Worm (Caenorhabditis elegans) whole organism, L2 larva: ENCODE measurements around the gene Y73C8B.5.
A peak's percentile ranks its signal among the peaks of the same experiment; 100 is the strongest.

Experiments used
- C34F6.9 ChIP-seq: fragments of 150-350 bp; optimal IDR thresholded peaks from 2 replicates; lab custom pipeline; 2014; ENCODE audit warnings: missing biosample characterization, missing genetic modification characterization
- F13H6.1 ChIP-seq: sonication (generic microtip); optimal IDR thresholded peaks from 2 replicates; lab custom pipeline; 2016; ENCODE audit warnings: missing genetic modification characterization, missing compliant biosample characterization
- R02D3.7 ChIP-seq: fragments of 150-350 bp; optimal IDR thresholded peaks from 2 replicates; lab custom pipeline; 2014; ENCODE audit warnings: missing biosample characterization, missing genetic modification characterization
- Y55F3AM.14 ChIP-seq: fragments of 200-800 bp; sonication (Bioruptor generic); optimal IDR thresholded peaks from 2 replicates; lab custom pipeline; 2018; ENCODE audit warnings: mild to moderate bottlenecking, missing genetic modification characterization, missing compliant biosample characterization
- ZK546.5 ChIP-seq: sonication (generic microtip); optimal IDR thresholded peaks from 2 replicates; lab custom pipeline; 2017; ENCODE audit warnings: missing biosample characterization, missing genetic modification characterization
- alr-1 ChIP-seq: fragments of 150-350 bp; optimal IDR thresholded peaks from 2 replicates; lab custom pipeline; 2014; ENCODE audit warnings: missing biosample characterization, missing genetic modification characterization
- aly-2 ChIP-seq: fragments of 150-350 bp; optimal IDR thresholded peaks from 2 replicates; lab custom pipeline; 2014; ENCODE audit warnings: missing biosample characterization, missing genetic modification characterization
- ama-1 ChIP-seq: fragments of 150-350 bp; optimal IDR thresholded peaks from 2 replicates; lab custom pipeline; 2018; ENCODE audit warnings: inconsistent platforms
- blmp-1 ChIP-seq: sonication (generic microtip); optimal IDR thresholded peaks from 2 replicates; lab custom pipeline; 2017; ENCODE audit warnings: missing genetic modification characterization, mild to moderate bottlenecking, missing compliant biosample characterization, antibody characterized with exemption, moderate library complexity; ENCODE audit not compliant: insufficient read depth
- ceh-16 ChIP-seq: fragments of 150-350 bp; optimal IDR thresholded peaks from 2 replicates; lab custom pipeline; 2014; ENCODE audit warnings: missing biosample characterization, missing genetic modification characterization
- ceh-82 ChIP-seq: fragments of 150-350 bp; optimal IDR thresholded peaks from 2 replicates; lab custom pipeline; 2014; ENCODE audit warnings: missing biosample characterization, missing genetic modification characterization
- crh-2 ChIP-seq: sonication (generic microtip); optimal IDR thresholded peaks from 2 replicates; lab custom pipeline; 2017; ENCODE audit warnings: missing biosample characterization, missing genetic modification characterization
- dmd-4 ChIP-seq: sonication (generic microtip); optimal IDR thresholded peaks from 2 replicates; lab custom pipeline; 2017; ENCODE audit warnings: missing biosample characterization, missing genetic modification characterization
- egl-27 ChIP-seq: sonication (generic microtip); optimal IDR thresholded peaks from 3 replicates; lab custom pipeline; 2017; ENCODE audit warnings: missing biosample characterization, missing genetic modification reagents, missing genetic modification characterization
- elt-1 ChIP-seq: fragments of 150-350 bp; optimal IDR thresholded peaks from 2 replicates; lab custom pipeline; 2014; ENCODE audit warnings: missing biosample characterization, missing genetic modification characterization
- elt-3 ChIP-seq: sonication (generic microtip); optimal IDR thresholded peaks from 2 replicates; lab custom pipeline; 2017; ENCODE audit warnings: missing biosample characterization, missing genetic modification characterization
- fos-1 ChIP-seq: fragments of 150-350 bp; optimal IDR thresholded peaks from 2 replicates; lab custom pipeline; 2014; ENCODE audit warnings: missing biosample characterization, missing genetic modification characterization
- gmeb-1 ChIP-seq: fragments of 150-350 bp; optimal IDR thresholded peaks from 2 replicates; lab custom pipeline; 2014; ENCODE audit warnings: missing biosample characterization, missing genetic modification characterization
- lin-11 ChIP-seq: fragments of 150-350 bp; sonication (generic microtip); optimal IDR thresholded peaks from 2 replicates; lab custom pipeline; 2014; ENCODE audit warnings: missing biosample characterization, missing genetic modification characterization, inconsistent platforms, mixed read lengths
- lin-13 ChIP-seq: fragments of 150-350 bp; optimal IDR thresholded peaks from 2 replicates; lab custom pipeline; 2014; ENCODE audit warnings: missing biosample characterization, missing genetic modification reagents, missing genetic modification characterization
- lin-39 ChIP-seq: fragments of 150-350 bp; optimal IDR thresholded peaks from 2 replicates; lab custom pipeline; 2014; ENCODE audit warnings: missing biosample characterization, missing genetic modification reagents, missing genetic modification characterization
- lsy-2 ChIP-seq, 2 experiments: fragments of 150-350 bp in 1 of 2; sonication (generic microtip) in 1 of 2; optimal IDR thresholded peaks; 2 replicates each; lab custom pipeline; 2014 to 2017; ENCODE audit warnings: missing biosample characterization in 2 of 2, missing genetic modification characterization in 2 of 2
- mab-5 ChIP-seq: fragments of 150-350 bp; optimal IDR thresholded peaks from 2 replicates; lab custom pipeline; 2014; ENCODE audit warnings: missing biosample characterization, missing genetic modification characterization
- mbf-1 ChIP-seq: sonication (generic microtip); optimal IDR thresholded peaks from 2 replicates; lab custom pipeline; 2017; ENCODE audit warnings: missing biosample characterization, missing genetic modification characterization
- mdl-1 ChIP-seq, 2 experiments: fragments of 150-350 bp in 1 of 2; sonication (generic microtip) in 1 of 2; optimal IDR thresholded peaks; 2 replicates each; lab custom pipeline; 2017; ENCODE audit warnings: missing biosample characterization in 2 of 2, missing genetic modification characterization in 2 of 2
- nhr-10 ChIP-seq: sonication (generic microtip); optimal IDR thresholded peaks from 2 replicates; lab custom pipeline; 2017; ENCODE audit warnings: missing biosample characterization, missing genetic modification characterization
- nhr-11 ChIP-seq: fragments of 150-350 bp; optimal IDR thresholded peaks from 2 replicates; lab custom pipeline; 2014; ENCODE audit warnings: missing biosample characterization, missing genetic modification characterization
- nhr-12 ChIP-seq: fragments of 150-350 bp; optimal IDR thresholded peaks from 2 replicates; lab custom pipeline; 2014; ENCODE audit warnings: missing biosample characterization, missing genetic modification characterization
- nhr-129 ChIP-seq: fragments of 150-350 bp; optimal IDR thresholded peaks from 2 replicates; lab custom pipeline; 2014; ENCODE audit warnings: missing biosample characterization, missing genetic modification characterization
- nhr-21 ChIP-seq: fragments of 150-350 bp; optimal IDR thresholded peaks from 2 replicates; lab custom pipeline; 2014; ENCODE audit warnings: missing biosample characterization, missing genetic modification characterization
- nhr-23 ChIP-seq: fragments of 150-350 bp; optimal IDR thresholded peaks from 2 replicates; lab custom pipeline; 2014; ENCODE audit warnings: missing biosample characterization, missing genetic modification reagents, missing genetic modification characterization
- nhr-237 ChIP-seq: fragments of 150-350 bp; optimal IDR thresholded peaks from 2 replicates; lab custom pipeline; 2014; ENCODE audit warnings: missing biosample characterization, missing genetic modification characterization
- nhr-25 ChIP-seq: fragments of 150-350 bp; sonication (generic microtip); optimal IDR thresholded peaks from 3 replicates; lab custom pipeline; 2014; ENCODE audit warnings: missing biosample characterization, missing genetic modification characterization
- nhr-6 ChIP-seq: fragments of 150-350 bp; optimal IDR thresholded peaks from 2 replicates; lab custom pipeline; 2014; ENCODE audit warnings: missing biosample characterization, missing genetic modification characterization
- nhr-77 ChIP-seq: fragments of 150-350 bp; optimal IDR thresholded peaks from 2 replicates; lab custom pipeline; 2014; ENCODE audit warnings: missing biosample characterization, missing genetic modification characterization
- peb-1 ChIP-seq: fragments of 150-350 bp; optimal IDR thresholded peaks from 2 replicates; lab custom pipeline; 2014; ENCODE audit warnings: missing biosample characterization, missing genetic modification characterization
- sem-4 ChIP-seq: fragments of 150-350 bp; optimal IDR thresholded peaks from 2 replicates; lab custom pipeline; 2014; ENCODE audit warnings: missing biosample characterization, missing genetic modification reagents, missing genetic modification characterization
- skn-1 ChIP-seq: sonication (generic microtip); optimal IDR thresholded peaks from 2 replicates; lab custom pipeline; 2017; ENCODE audit warnings: missing biosample characterization, missing genetic modification characterization
- sma-3 ChIP-seq: sonication (generic microtip); optimal IDR thresholded peaks from 2 replicates; lab custom pipeline; 2016; ENCODE audit warnings: missing genetic modification reagents, missing genetic modification characterization, missing compliant biosample characterization
- sma-9 ChIP-seq, 2 experiments: fragments of 150-350 bp in 1 of 2; sonication (generic microtip) in 1 of 2; optimal IDR thresholded peaks; 2 replicates each; lab custom pipeline; 2014 to 2016; ENCODE audit warnings: missing genetic modification characterization in 2 of 2, mild to moderate bottlenecking in 1 of 2, missing biosample characterization in 1 of 2, missing compliant biosample characterization in 1 of 2, missing genetic modification reagents in 1 of 2, moderate library complexity in 1 of 2
- snpc-4 ChIP-seq: fragments of 150-350 bp; optimal IDR thresholded peaks from 2 replicates; lab custom pipeline; 2014; ENCODE audit warnings: missing biosample characterization, missing genetic modification characterization
- unc-39 ChIP-seq: fragments of 150-350 bp; optimal IDR thresholded peaks from 2 replicates; lab custom pipeline; 2014; ENCODE audit warnings: missing biosample characterization, missing genetic modification characterization
- unc-55 ChIP-seq: fragments of 150-350 bp; sonication (generic microtip); optimal IDR thresholded peaks from 3 replicates; lab custom pipeline; 2014; ENCODE audit warnings: missing biosample characterization, missing genetic modification reagents, missing genetic modification characterization
- unc-62 ChIP-seq: fragments of 150-350 bp; optimal IDR thresholded peaks from 2 replicates; lab custom pipeline; 2014; ENCODE audit warnings: missing biosample characterization, missing genetic modification reagents, missing genetic modification characterization
- zag-1 ChIP-seq: fragments of 150-350 bp; optimal IDR thresholded peaks from 2 replicates; lab custom pipeline; 2014; ENCODE audit warnings: missing biosample characterization, missing genetic modification characterization
- ztf-1 ChIP-seq: fragments of 200-800 bp; sonication (Bioruptor generic); conservative IDR thresholded peaks from 2 replicates; pipeline ENCODE4 v1.3.6; 2022; ENCODE audit warnings: missing genetic modification characterization, missing compliant biosample characterization
- ztf-11 ChIP-seq: sonication (generic microtip); optimal IDR thresholded peaks from 2 replicates; lab custom pipeline; 2017; ENCODE audit warnings: missing biosample characterization, missing genetic modification characterization
- ztf-4 ChIP-seq: fragments of 150-350 bp; optimal IDR thresholded peaks from 2 replicates; lab custom pipeline; 2014; ENCODE audit warnings: missing biosample characterization, missing genetic modification characterization

Y73C8B.5 gene

DNA sequence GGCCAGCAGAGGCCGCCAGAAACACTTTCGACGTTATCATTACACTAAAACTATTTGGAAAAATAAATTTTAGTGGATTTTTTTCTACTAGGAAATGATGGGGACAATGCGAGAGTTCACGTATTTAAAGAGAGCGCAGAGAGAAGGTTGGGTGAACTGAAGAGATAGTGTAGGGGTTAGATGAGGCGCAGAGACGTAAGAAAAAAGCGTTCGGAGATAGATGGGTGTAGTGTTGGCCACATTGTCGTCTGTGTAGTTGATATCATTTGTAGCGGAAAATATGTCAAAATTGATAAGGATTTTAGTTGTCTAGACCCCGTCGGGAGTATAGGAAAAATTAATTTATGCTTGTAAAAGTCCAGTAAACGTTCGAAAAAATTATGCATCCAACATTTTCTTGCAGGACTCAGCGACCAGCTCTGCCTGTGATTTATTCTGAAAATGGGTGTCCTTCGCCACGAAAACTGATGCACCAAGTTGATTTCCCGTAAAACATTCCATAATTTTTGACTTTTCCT lies 3.9 kb upstream of the Y73C8B.5 start, which contains the start of the genes Y73C8B.3 and Y73C8B.9:
Gene Y73C8B.3 (minus strand): TSS at position 147 of the 518 bp plus-strand sequence.
Gene Y73C8B.9 (plus strand): TSS at position 468 of the 518 bp plus-strand sequence.
- TF ChIP-seq gmeb-1 = peak; percentile 43
- no peak for TF ChIP-seq zag-1 (tag; lab: Kevin White, UChicago)
- peak; percentile 15 for TF ChIP-seq crh-2 (tag; lab: Kevin White, UChicago)
- no peak for TF ChIP-seq R02D3.7 (tag; lab: Kevin White, UChicago)
- no peak for TF ChIP-seq egl-27
- TF ChIP-seq mab-5 = no peak
- peak; percentile 77 for TF ChIP-seq sma-9 (GFP tag; optimal IDR thresholded peaks at IDR 0.05; lab: Kevin White, UChicago)
- TF ChIP-seq sma-9 (tag; optimal IDR thresholded peaks at IDR 0.05; lab: Kevin White, UChicago) = no peak
- no peak for TF ChIP-seq lin-39 (tag; lab: Kevin White, UChicago)
- TF ChIP-seq nhr-6 (tag; lab: Kevin White, UChicago) = no peak
- TF ChIP-seq nhr-12 = no peak
- no peak for TF ChIP-seq unc-39 (tag; lab: Kevin White, UChicago)
- TF ChIP-seq fos-1 (tag; lab: Kevin White, UChicago) = peak; percentile 14
- TF ChIP-seq skn-1 = no peak
- no peak for TF ChIP-seq aly-2 (tag; lab: Kevin White, UChicago)
- TF ChIP-seq lsy-2 (tag; optimal IDR thresholded peaks at IDR 0.05; lab: Kevin White, UChicago) = no peak
- TF ChIP-seq ztf-4 (tag; lab: Kevin White, UChicago) = no peak
- TF ChIP-seq ZK546.5 = no peak
- no peak for TF ChIP-seq nhr-129 (tag; lab: Kevin White, UChicago)
- no peak for TF ChIP-seq unc-55 (GFP tag; lab: Kevin White, UChicago)
- TF ChIP-seq ceh-16 (tag; lab: Kevin White, UChicago) = no peak
- no peak for TF ChIP-seq ztf-11 (tag; lab: Kevin White, UChicago)
- no peak for TF ChIP-seq nhr-23
- TF ChIP-seq peb-1 (tag; lab: Kevin White, UChicago) = no peak
- TF ChIP-seq nhr-237 (tag; lab: Kevin White, UChicago) = no peak
- no peak for TF ChIP-seq mbf-1 (tag; lab: Kevin White, UChicago)
- TF ChIP-seq alr-1 (tag; lab: Kevin White, UChicago) = no peak
- TF ChIP-seq ceh-82 (tag; lab: Kevin White, UChicago) = no peak
- TF ChIP-seq C34F6.9 (tag; lab: Kevin White, UChicago) = no peak
- no peak for TF ChIP-seq nhr-11 (tag; lab: Kevin White, UChicago)
- TF ChIP-seq Y55F3AM.14 (GFP tag; lab: Kevin White, UChicago) = no peak
- TF ChIP-seq F13H6.1 (tag; lab: Kevin White, UChicago) = peak; percentile 7
- peak; percentile 22 for TF ChIP-seq sma-3 (GFP tag; lab: Kevin White, UChicago)
- no peak for TF ChIP-seq unc-62 (GFP tag; lab: Kevin White, UChicago)
- no peak for TF ChIP-seq nhr-10
- TF ChIP-seq lin-11 (tag; lab: Kevin White, UChicago) = no peak
- no peak for TF ChIP-seq elt-3
- TF ChIP-seq dmd-4 (tag; lab: Kevin White, UChicago) = no peak
- TF ChIP-seq nhr-25 = peak; percentile 24
- no peak for TF ChIP-seq lin-13 (GFP tag; lab: Kevin White, UChicago)
- TF ChIP-seq nhr-77 (tag; lab: Kevin White, UChicago) = no peak
- no peak for TF ChIP-seq blmp-1 (tag; lab: Kevin White, UChicago)
- TF ChIP-seq elt-1 (tag; lab: Kevin White, UChicago) = no peak
- TF ChIP-seq nhr-21 (tag; lab: Kevin White, UChicago) = peak; percentile 18
- no peak for TF ChIP-seq ama-1 (lab: Kevin White, UChicago)
- no peak for TF ChIP-seq sem-4
- no peak for TF ChIP-seq snpc-4 (tag; lab: Kevin White, UChicago)
- no peak for TF ChIP-seq ztf-1 (GFP tag; lab: Robert Waterston, UW)
- no peak for TF ChIP-seq mdl-1 (tag; optimal IDR thresholded peaks at IDR 0.05; lab: Kevin White, UChicago)
